Fruit fly (Drosophila melanogaster) whole organism, pupa: ENCODE results near the gene CG14110.
A peak's percentile ranks its signal among the peaks of the same experiment; 100 is the strongest.

Source experiments
- CG10348 ChIP-seq: fragments of 200-800 bp; sonication (Bioruptor generic); IDR thresholded peaks from 2 replicates; pipeline ENCODE4 v1.3.6; 2022; ENCODE audit warnings: missing biosample characterization, missing genetic modification characterization
- CG12605 ChIP-seq: fragments of 200-800 bp; sonication (Bioruptor generic); IDR thresholded peaks from 2 replicates; pipeline ENCODE4 v1.3.6; 2022; ENCODE audit warnings: missing biosample characterization, missing genetic modification characterization
- CG13204 ChIP-seq: fragments of 200-800 bp; sonication (Bioruptor generic); optimal IDR thresholded peaks from 2 replicates; lab custom pipeline; 2018; ENCODE audit warnings: missing biosample characterization, mild to moderate bottlenecking, missing genetic modification characterization, moderate library complexity
- CG14655 ChIP-seq: fragments of 200-800 bp; sonication (Bioruptor generic); optimal IDR thresholded peaks from 3 replicates; lab custom pipeline; 2017; ENCODE audit warnings: mild to moderate bottlenecking, missing biosample characterization, missing genetic modification reagents, missing genetic modification characterization
- CG15710 ChIP-seq: fragments of 200-800 bp; sonication (Bioruptor generic); optimal IDR thresholded peaks from 2 replicates; lab custom pipeline; 2018; ENCODE audit warnings: missing biosample characterization, mild to moderate bottlenecking, missing genetic modification characterization, moderate library complexity
- CG17806 ChIP-seq: fragments of 200-800 bp; sonication (Bioruptor generic); optimal IDR thresholded peaks from 2 replicates; lab custom pipeline; 2018; ENCODE audit warnings: missing biosample characterization, mild to moderate bottlenecking, missing genetic modification characterization, moderate library complexity
- CG32121 ChIP-seq: fragments of 200-800 bp; sonication (Bioruptor generic); IDR thresholded peaks from 2 replicates; pipeline ENCODE4 v1.3.6; 2022; ENCODE audit warnings: missing biosample characterization, missing genetic modification characterization
- CG34367 ChIP-seq: fragments of 200-800 bp; sonication (Bioruptor generic); optimal IDR thresholded peaks from 2 replicates; lab custom pipeline; 2018; ENCODE audit warnings: missing biosample characterization, mild to moderate bottlenecking, missing genetic modification characterization
- CG4496 ChIP-seq: fragments of 200-800 bp; sonication (Bioruptor generic); IDR thresholded peaks from 3 replicates; pipeline ENCODE4 v1.3.6; 2022; ENCODE audit warnings: missing biosample characterization, missing genetic modification characterization
- CG8159 ChIP-seq: fragments of 200-800 bp; sonication (Bioruptor generic); optimal IDR thresholded peaks from 3 replicates; lab custom pipeline; 2018; ENCODE audit warnings: missing biosample characterization, mild to moderate bottlenecking, missing genetic modification characterization, moderate library complexity
- CG8301 ChIP-seq: fragments of 200-800 bp; sonication (Bioruptor generic); optimal IDR thresholded peaks from 2 replicates; lab custom pipeline; 2018; ENCODE audit warnings: missing biosample characterization, mild to moderate bottlenecking, missing genetic modification characterization
- CG9948 ChIP-seq: fragments of 200-800 bp; sonication (Bioruptor generic); optimal IDR thresholded peaks from 2 replicates; lab custom pipeline; 2018; ENCODE audit warnings: missing biosample characterization, mild to moderate bottlenecking, missing genetic modification characterization, moderate library complexity
- D1 ChIP-seq: fragments of 200-800 bp; sonication (Bioruptor generic); optimal IDR thresholded peaks from 2 replicates; lab custom pipeline; 2018; ENCODE audit warnings: missing biosample characterization, mild to moderate bottlenecking, missing genetic modification characterization, moderate library complexity
- EcR ChIP-seq: fragments of 200-800 bp; sonication (Bioruptor generic); optimal IDR thresholded peaks from 3 replicates; lab custom pipeline; 2019; ENCODE audit warnings: missing biosample characterization, missing genetic modification characterization, mild to moderate bottlenecking, moderate library complexity, missing genetic modification reagents
- Ets98B ChIP-seq: fragments of 200-800 bp; sonication (Bioruptor generic); IDR thresholded peaks from 2 replicates; pipeline ENCODE4 v1.3.6; 2022; ENCODE audit warnings: missing biosample characterization, missing genetic modification characterization
- Pif1A ChIP-seq: fragments of 200-800 bp; sonication (Bioruptor generic); optimal IDR thresholded peaks from 3 replicates; lab custom pipeline; 2016; ENCODE audit warnings: missing biosample characterization, missing genetic modification characterization
- Pif1B ChIP-seq: fragments of 200-800 bp; sonication (Bioruptor generic); optimal IDR thresholded peaks from 3 replicates; lab custom pipeline; 2016; ENCODE audit warnings: missing biosample characterization, missing genetic modification characterization
- Snoo ChIP-seq: fragments of 200-800 bp; sonication (Bioruptor generic); optimal IDR thresholded peaks from 3 replicates; lab custom pipeline; 2017; ENCODE audit warnings: missing biosample characterization, mild to moderate bottlenecking, missing genetic modification characterization, inconsistent platforms
- fd96Ca ChIP-seq: fragments of 200-800 bp; sonication (Bioruptor generic); IDR thresholded peaks from 3 replicates; pipeline ENCODE4 v1.3.6; 2022; ENCODE audit warnings: missing biosample characterization, missing genetic modification characterization
- gl ChIP-seq: fragments of 200-800 bp; sonication (Bioruptor generic); optimal IDR thresholded peaks from 2 replicates; lab custom pipeline; 2018; ENCODE audit warnings: missing biosample characterization, mild to moderate bottlenecking, missing genetic modification characterization
- rn ChIP-seq: fragments of 200-800 bp; sonication (Bioruptor generic); IDR thresholded peaks from 2 replicates; pipeline ENCODE4 v1.3.6; 2022; ENCODE audit warnings: missing biosample characterization, missing genetic modification characterization

CG14110 gene

DNA sequence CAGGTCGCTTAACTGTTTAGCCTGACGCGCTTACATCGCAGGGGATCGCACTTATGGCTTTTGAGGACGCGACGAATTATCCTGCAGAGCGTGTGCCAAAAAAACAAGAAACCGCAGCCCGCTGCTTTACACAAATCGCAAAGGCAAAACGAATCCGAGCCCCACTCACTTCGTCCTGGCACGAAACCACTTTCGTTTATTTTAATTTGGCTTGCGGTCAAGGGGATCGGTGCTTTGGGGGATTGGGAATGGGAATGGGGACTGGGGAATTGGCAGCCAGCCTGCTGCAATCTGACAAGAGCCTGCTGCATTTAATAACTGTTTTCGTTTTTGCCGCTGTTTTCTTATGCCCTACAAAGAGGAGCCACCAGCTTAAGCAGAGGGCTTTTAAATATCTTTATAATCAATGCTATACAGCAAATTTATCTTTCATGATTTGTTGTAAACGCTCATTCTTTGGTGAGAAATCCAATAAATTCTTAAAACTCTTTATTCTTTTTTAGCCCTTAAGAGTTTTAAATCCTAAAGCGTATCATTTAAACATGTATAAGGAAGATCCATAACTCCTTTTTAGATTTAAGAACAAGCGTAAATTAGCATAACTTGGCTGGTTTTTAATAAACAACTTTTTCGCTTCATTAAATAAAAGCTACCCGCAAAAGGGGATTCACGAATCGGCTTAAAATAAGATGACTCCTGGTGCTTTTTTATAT lies 25.4 kb downstream of the CG14110 start:
- TF ChIP-seq rn (no peak), D1 (tag; lab: Kevin White, UChicago) (no peak), Pif1A (GFP tag; lab: Kevin White, UChicago) (no peak), CG32121 (GFP tag; lab: Robert Waterston, UW) (no peak), fd96Ca (no peak), gl (no peak), CG14655 (no peak), Ets98B (GFP tag; lab: Robert Waterston, UW) (no peak), CG9948 (tag; lab: Kevin White, UChicago) (peak; percentile 5), CG15710 (tag; lab: Kevin White, UChicago) (peak; percentile 52), Pif1B (GFP tag; lab: Kevin White, UChicago) (peak; percentile 11), CG34367 (tag; lab: Kevin White, UChicago) (peak; percentile 4), CG10348 (GFP tag; lab: Robert Waterston, UW) (no peak), EcR (GFP tag; lab: Kevin White, UChicago) (no peak), Snoo (tag; lab: Kevin White, UChicago) (peak; percentile 51), CG17806 (tag; lab: Kevin White, UChicago) (peak; percentile 7), CG13204 (GFP tag; lab: Kevin White, UChicago) (no peak), CG4496 (GFP tag; lab: Robert Waterston, UW) (no peak), CG8301 (tag; lab: Kevin White, UChicago) (no peak), CG12605 (GFP tag; lab: Robert Waterston, UW) (no peak), CG8159 (tag; lab: Kevin White, UChicago) (peak; percentile 66)

DNA sequence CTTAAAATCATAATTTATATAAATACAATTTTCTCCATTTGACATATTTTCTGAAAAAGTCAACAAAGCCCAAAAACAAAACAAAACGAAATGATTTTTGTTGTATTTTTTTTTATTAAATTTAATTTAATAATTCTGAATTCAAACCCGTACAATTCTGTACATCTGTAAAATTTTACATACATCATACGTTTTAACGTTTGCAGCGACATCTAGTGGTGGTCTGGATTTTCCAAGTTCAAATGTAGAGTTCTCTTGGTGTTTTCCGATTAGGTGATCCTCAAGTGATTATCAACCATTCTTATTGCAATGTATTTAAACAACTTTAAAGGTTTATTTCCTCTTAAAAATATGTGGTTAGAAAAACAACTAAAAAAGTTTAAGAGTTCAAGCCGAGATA lies 26.4 kb downstream of the CG14110 start:
- TF ChIP-seq D1 (tag; lab: Kevin White, UChicago) (peak; percentile 93), Pif1B (GFP tag; lab: Kevin White, UChicago) (no peak), EcR (GFP tag; lab: Kevin White, UChicago) (peak; percentile 25), CG12605 (GFP tag; lab: Robert Waterston, UW) (no peak)

DNA sequence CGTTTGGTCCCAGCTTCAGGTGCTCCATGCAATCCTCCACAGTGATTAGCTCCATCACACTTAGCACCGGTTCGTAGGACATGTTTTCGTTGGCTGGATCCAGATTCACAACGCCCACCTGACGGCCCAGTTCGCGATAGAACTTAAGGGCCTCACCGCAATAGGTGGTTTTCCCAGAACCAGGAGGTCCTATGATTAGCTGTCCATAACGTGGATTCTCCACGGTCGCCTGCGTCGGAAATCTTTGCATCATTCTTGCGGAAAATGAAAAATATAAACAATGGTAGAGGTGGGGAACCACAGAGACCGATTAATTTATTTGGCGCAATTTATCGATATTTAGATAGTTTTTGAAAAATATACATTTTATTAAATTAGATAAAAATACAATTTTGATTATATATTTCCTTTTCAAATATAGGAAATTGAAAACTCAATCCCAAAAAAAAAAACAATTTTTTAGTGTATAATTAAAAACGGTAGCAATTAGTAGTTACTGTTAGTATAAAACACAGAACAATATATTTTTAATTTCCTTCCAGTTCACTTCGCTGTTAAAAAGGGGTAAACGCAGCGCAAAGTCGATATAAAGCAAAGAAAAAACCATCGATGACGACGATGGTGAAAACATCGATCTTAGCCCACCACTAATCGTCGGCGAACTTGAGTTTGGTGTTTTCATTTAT lies 27.8 kb downstream of the CG14110 start, which contains the start of the genes CG10222 and flr:
Gene CG10222, minus strand, starts transcription at position 254 of the 686 bp plus-strand sequence.
Gene flr, plus strand, starts transcription at position 644 of the 686 bp plus-strand sequence.
- TF ChIP-seq fd96Ca: no peak
- TF ChIP-seq CG15710 (tag; lab: Kevin White, UChicago): peak; percentile 8
- no peak for TF ChIP-seq rn
- peak; percentile 39 for TF ChIP-seq CG8159 (tag; lab: Kevin White, UChicago)
- TF ChIP-seq CG8301 (tag; lab: Kevin White, UChicago): no peak
- TF ChIP-seq CG32121 (GFP tag; lab: Robert Waterston, UW): peak; percentile 17; the same call in 1 of the 2 replicates
- TF ChIP-seq CG10348 (GFP tag; lab: Robert Waterston, UW): no peak

DNA sequence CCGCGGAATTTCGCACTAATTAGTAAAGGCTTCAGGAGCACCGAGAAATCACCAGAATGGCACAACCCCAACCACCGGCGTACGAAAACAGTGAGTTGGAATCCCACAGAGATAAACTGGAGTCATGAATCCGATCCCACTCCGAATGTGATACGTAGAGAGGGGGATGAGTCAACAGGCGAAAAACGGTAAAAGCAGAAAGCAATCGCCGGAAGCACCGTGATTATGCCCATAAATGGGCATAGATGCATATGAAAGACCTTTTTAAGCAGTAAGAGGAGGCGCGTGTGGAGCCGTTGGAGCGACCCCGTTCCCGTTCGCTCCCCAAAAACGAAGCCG lies 28.3 kb downstream of the CG14110 start:
- TF ChIP-seq D1 (tag; lab: Kevin White, UChicago) (no peak), CG8301 (tag; lab: Kevin White, UChicago) (no peak), EcR (GFP tag; lab: Kevin White, UChicago) (no peak), CG32121 (GFP tag; lab: Robert Waterston, UW) (no peak), CG15710 (tag; lab: Kevin White, UChicago) (no peak), CG9948 (tag; lab: Kevin White, UChicago) (no peak), CG34367 (tag; lab: Kevin White, UChicago) (no peak), Snoo (tag; lab: Kevin White, UChicago) (no peak), Ets98B (GFP tag; lab: Robert Waterston, UW) (no peak), Pif1A (GFP tag; lab: Kevin White, UChicago) (no peak), rn (no peak), CG8159 (tag; lab: Kevin White, UChicago) (no peak), CG12605 (GFP tag; lab: Robert Waterston, UW) (no peak), CG13204 (GFP tag; lab: Kevin White, UChicago) (no peak), CG17806 (tag; lab: Kevin White, UChicago) (no peak), CG14655 (no peak)

DNA sequence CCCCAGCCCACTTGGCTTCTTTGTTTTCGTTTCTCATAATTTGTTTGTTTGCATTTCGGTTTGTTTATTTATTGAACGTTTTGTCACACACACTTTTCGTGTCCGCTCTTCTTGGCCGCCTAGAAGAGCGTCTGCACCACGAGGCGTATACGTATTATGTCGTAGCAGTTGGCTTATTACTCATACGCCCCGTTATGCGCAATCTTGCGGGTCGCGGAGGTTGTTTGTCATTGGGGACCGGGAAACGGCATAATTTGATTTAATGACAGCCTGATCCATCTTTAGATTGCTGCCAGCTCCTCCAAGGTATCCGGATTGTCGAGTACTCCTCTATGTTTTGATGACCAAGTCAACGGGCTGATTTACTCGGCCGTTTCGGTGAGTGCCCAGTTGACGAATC lies 35.6 kb downstream of the CG14110 start:
- TF ChIP-seq CG14655 (no peak), EcR (GFP tag; lab: Kevin White, UChicago) (no peak), CG4496 (GFP tag; lab: Robert Waterston, UW) (no peak), D1 (tag; lab: Kevin White, UChicago) (no peak), Snoo (tag; lab: Kevin White, UChicago) (no peak), CG9948 (tag; lab: Kevin White, UChicago) (no peak), CG34367 (tag; lab: Kevin White, UChicago) (no peak), CG32121 (GFP tag; lab: Robert Waterston, UW) (no peak), CG10348 (GFP tag; lab: Robert Waterston, UW) (no peak), Pif1A (GFP tag; lab: Kevin White, UChicago) (no peak), CG13204 (GFP tag; lab: Kevin White, UChicago) (no peak), Ets98B (GFP tag; lab: Robert Waterston, UW) (no peak), CG17806 (tag; lab: Kevin White, UChicago) (no peak), CG12605 (GFP tag; lab: Robert Waterston, UW) (no peak), CG8159 (tag; lab: Kevin White, UChicago) (no peak), gl (no peak), CG8301 (tag; lab: Kevin White, UChicago) (no peak), rn (no peak), Pif1B (GFP tag; lab: Kevin White, UChicago) (no peak), CG15710 (tag; lab: Kevin White, UChicago) (no peak)
